Fruit fly (Drosophila melanogaster): Measurements from ENCODE around the gene CG7829.
A peak's percentile ranks its signal among the peaks of the same experiment; 100 is the strongest.

CG7829 gene

dm6 chr3R:29787891-29788549, 29.5 kb downstream of the CG7829 start (continued):
- no peak for TF ChIP-seq ara (GFP tag; IDR thresholded peaks at IDR 0.05)
- 0 out of 2 replicates have a peak, but pooled peaks have one; percentile 10 for TF ChIP-seq sob (GFP tag; IDR thresholded peaks at IDR 0.05)
- TF ChIP-seq fu2 (GFP tag; optimal IDR thresholded peaks at IDR 0.05) = no peak
- no peak for TF ChIP-seq tio (GFP tag; optimal IDR thresholded peaks at IDR 0.05)
- TF ChIP-seq CG16779 (GFP tag; IDR thresholded peaks at IDR 0.05) = no peak
- TF ChIP-seq CG15696 (tag; optimal IDR thresholded peaks at IDR 0.05) = no peak
- peak; percentile 29 for TF ChIP-seq ATbp (GFP tag; optimal IDR thresholded peaks at IDR 0.05)
- no peak for TF ChIP-seq cad (GFP tag; optimal IDR thresholded peaks at IDR 0.05)
- no peak for TF ChIP-seq D (optimal IDR thresholded peaks at IDR 0.05)
- no peak for TF ChIP-seq D (GFP tag; optimal IDR thresholded peaks at IDR 0.05)
- no peak for TF ChIP-seq CG31388 (GFP tag; optimal IDR thresholded peaks at IDR 0.05)
- peak; percentile 33 for TF ChIP-seq cg (GFP tag; optimal IDR thresholded peaks at IDR 0.05)
- peak; percentile 12 for TF ChIP-seq kah (GFP tag; optimal IDR thresholded peaks at IDR 0.05)
- no peak for TF ChIP-seq Doc2 (GFP tag; IDR thresholded peaks at IDR 0.05)
- TF ChIP-seq HLH4C (GFP tag; IDR thresholded peaks at IDR 0.05; ENCODE audit: partially characterized antibody) = no peak

dm6 chr3R:29786016-29786996, 31.3 kb downstream of the CG7829 start:
- TF ChIP-seq CG4282 (GFP tag; optimal IDR thresholded peaks at IDR 0.05) (no peak), Atf6 (GFP tag; IDR thresholded peaks at IDR 0.05) (peak; percentile 26; the same call in 1 of the 2 replicates), Aef1 (GFP tag; IDR thresholded peaks at IDR 0.05) (peak; percentile 39; the same call in 1 of the 3 replicates), CG1602 (GFP tag; optimal IDR thresholded peaks at IDR 0.05) (no peak), ato (GFP tag; IDR thresholded peaks at IDR 0.05; ENCODE audit: partially characterized antibody) (no peak), Ada2b (GFP tag; IDR thresholded peaks at IDR 0.05) (peak; percentile 24; the same call in 1 of the 2 replicates), CG12219 (GFP tag; optimal IDR thresholded peaks at IDR 0.05) (no peak), CG2889 (GFP tag; IDR thresholded peaks at IDR 0.05) (0 out of 3 replicates have a peak, but pooled peaks have one; percentile 9), E2f1 (GFP tag; IDR thresholded peaks at IDR 0.05) (0 out of 2 replicates have a peak, but pooled peaks have one; percentile 30), CG34422 (GFP tag; IDR thresholded peaks at IDR 0.05) (no peak), CG16815 (GFP tag; optimal IDR thresholded peaks at IDR 0.05) (no peak), ttk (GFP tag; IDR thresholded peaks at IDR 0.05) (0 out of 2 replicates have a peak, but pooled peaks have one; percentile 28), kay (GFP tag; optimal IDR thresholded peaks at IDR 0.05) (peak; percentile 5), CG3726 (GFP tag; IDR thresholded peaks at IDR 0.05) (0 out of 3 replicates have a peak, but pooled peaks have one; percentile 47), CG32767 (GFP tag; IDR thresholded peaks at IDR 0.05) (no peak), lbe (GFP tag; optimal IDR thresholded peaks at IDR 0.05) (peak; percentile 80), Rx (GFP tag; IDR thresholded peaks at IDR 0.05) (peak; percentile 40; the same call in 1 of the 2 replicates), Max (GFP tag; optimal IDR thresholded peaks at IDR 0.05) (peak; percentile 6), CG11695 (GFP tag; IDR thresholded peaks at IDR 0.05) (0 out of 3 replicates have a peak, but pooled peaks have one; percentile 27), ci (GFP tag; IDR thresholded peaks at IDR 0.05) (peak; percentile 54; the same call in 2 of the 3 replicates), CG9437 (GFP tag; optimal IDR thresholded peaks at IDR 0.05) (no peak), Dref (GFP tag; IDR thresholded peaks at IDR 0.05) (no peak), CG4854 (GFP tag; optimal IDR thresholded peaks at IDR 0.05) (peak; percentile 2), CG9932 (GFP tag; IDR thresholded peaks at IDR 0.05) (no peak), CG15011 (GFP tag; optimal IDR thresholded peaks at IDR 0.05) (no peak), usp (GFP tag; optimal IDR thresholded peaks at IDR 0.05) (no peak), CG14441 (GFP tag; IDR thresholded peaks at IDR 0.05) (peak; percentile 56), sens (GFP tag) (peak; percentile 80), prd (optimal IDR thresholded peaks at IDR 0.05) (no peak), prd (GFP tag; IDR thresholded peaks at IDR 0.05) (peak; percentile 49; the same call in 1 of the 3 replicates), hkb (optimal IDR thresholded peaks at IDR 0.05) (no peak), hkb (GFP tag; IDR thresholded peaks at IDR 0.05) (peak; percentile 41; the same call in 1 of the 2 replicates), tgo (GFP tag; IDR thresholded peaks at IDR 0.05) (0 out of 3 replicates have a peak, but pooled peaks have one; percentile 14), crol (GFP tag; IDR thresholded peaks at IDR 0.05) (peak; percentile 57)

All from whole organism, embryonic.